Fruit fly (Drosophila melanogaster): ENCODE measurements around the gene Cog4.

dm6 chr2L:10435606-10436160 is 52.7 kb downstream of the Cog4 start, which contains the start of the genes TBC1D16 and holn1:
- TF ChIP-seq OdsH (GFP tag; optimal IDR thresholded peaks at IDR 0.05) (no peak), h (GFP tag; optimal IDR thresholded peaks at IDR 0.05) (no peak), foxo (GFP tag; optimal IDR thresholded peaks at IDR 0.05) (no peak), fru (GFP tag; optimal IDR thresholded peaks at IDR 0.05) (no peak), sage (GFP tag; optimal IDR thresholded peaks at IDR 0.05) (no peak), rgr (GFP tag; optimal IDR thresholded peaks at IDR 0.05) (no peak), psq (GFP tag; optimal IDR thresholded peaks at IDR 0.05) (no peak), lola (GFP tag; optimal IDR thresholded peaks at IDR 0.05) (no peak), pan (optimal IDR thresholded peaks at IDR 0.05) (no peak), Hr78 (GFP tag; optimal IDR thresholded peaks at IDR 0.05) (no peak), Abd-B (GFP tag; optimal IDR thresholded peaks at IDR 0.05) (no peak), HLH106 (tag; optimal IDR thresholded peaks at IDR 0.05) (no peak), Vsx2 (GFP tag; optimal IDR thresholded peaks at IDR 0.05; ENCODE audit: partially characterized antibody) (no peak), CG32264 (GFP tag; optimal IDR thresholded peaks at IDR 0.05) (no peak)
